Worm (Caenorhabditis elegans) whole organism, L4 larva: ENCODE measurements around the gene pgl-3.
"Not testable (repeated sequence)": the region's sequence is repeated elsewhere in the genome, so short reads cannot be mapped to it uniquely, and the experiment has no call there.

Experiments used
- F26F4.8 ChIP-seq: fragments of 200-800 bp; sonication (Bioruptor generic); conservative IDR thresholded peaks from 2 replicates; pipeline ENCODE4 v1.3.6; 2022; ENCODE audit warnings: missing genetic modification characterization, missing compliant biosample characterization
- F49E8.2 ChIP-seq: sonication (generic microtip); optimal IDR thresholded peaks from 2 replicates; lab custom pipeline; 2016; ENCODE audit warnings: missing compliant biosample characterization, mild to moderate bottlenecking, missing genetic modification characterization, borderline replicate concordance
- R02D3.7 ChIP-seq: fragments of 150-350 bp; sonication (generic microtip); optimal IDR thresholded peaks from 3 replicates; lab custom pipeline; 2014; ENCODE audit warnings: missing biosample characterization, missing genetic modification characterization
- T26A8.4 ChIP-seq: fragments of 200-800 bp; sonication (Bioruptor generic); IDR thresholded peaks from 2 replicates; pipeline ENCODE4 v1.3.6; 2022; ENCODE audit warnings: missing genetic modification characterization, missing compliant biosample characterization
- ZK337.2 ChIP-seq: fragments of 200-800 bp; sonication (Bioruptor generic); IDR thresholded peaks from 2 replicates; pipeline ENCODE4 v1.3.6; 2022; ENCODE audit warnings: missing genetic modification reagents, missing genetic modification characterization, missing compliant biosample characterization
- ZK546.5 ChIP-seq, 2 experiments: sonication (generic microtip); optimal IDR thresholded peaks; 2 replicates each; lab custom pipeline; 2017; ENCODE audit warnings: missing biosample characterization in 2 of 2, missing genetic modification characterization in 2 of 2
- aha-1 ChIP-seq: fragments of 150-350 bp; peaks from one replicate; lab custom pipeline; 2014; ENCODE audit warnings: missing biosample characterization, missing genetic modification characterization
- aly-2 ChIP-seq: sonication (generic microtip); optimal IDR thresholded peaks from 2 replicates; lab custom pipeline; 2018; ENCODE audit warnings: missing biosample characterization, missing genetic modification characterization
- ama-1 ChIP-seq: fragments of 150-350 bp; optimal IDR thresholded peaks from 2 replicates; lab custom pipeline; 2014; ENCODE audit warnings: inconsistent platforms, mixed read lengths
- arid-1 ChIP-seq: fragments of 200-800 bp; sonication (Bioruptor generic); conservative IDR thresholded peaks from 2 replicates; pipeline ENCODE4 v1.3.6; 2022; ENCODE audit warnings: missing genetic modification reagents, missing genetic modification characterization, missing compliant biosample characterization
- ceh-44 ChIP-seq: fragments of 200-800 bp; sonication (Bioruptor generic); IDR thresholded peaks from 2 replicates; pipeline ENCODE4 v1.3.6; 2022; ENCODE audit warnings: missing genetic modification reagents, missing genetic modification characterization, missing compliant biosample characterization
- ceh-62 ChIP-seq: sonication (generic microtip); optimal IDR thresholded peaks from 2 replicates; lab custom pipeline; 2017; ENCODE audit warnings: missing biosample characterization, missing genetic modification characterization
- ces-1 ChIP-seq: fragments of 150-350 bp; sonication (generic microtip); optimal IDR thresholded peaks from 4 replicates; lab custom pipeline; 2014; ENCODE audit warnings: missing biosample characterization, missing genetic modification reagents, missing genetic modification characterization
- cey-2 ChIP-seq: sonication (generic microtip); optimal IDR thresholded peaks from 3 replicates; lab custom pipeline; 2017; ENCODE audit warnings: missing genetic modification characterization, mild to moderate bottlenecking, missing compliant biosample characterization, antibody characterized with exemption, borderline replicate concordance; ENCODE audit not compliant: insufficient read depth
- daf-19 ChIP-seq: fragments of 200-800 bp; sonication (Bioruptor generic); conservative IDR thresholded peaks from 2 replicates; pipeline ENCODE4 v1.3.6; 2022; ENCODE audit warnings: missing genetic modification characterization, missing compliant biosample characterization
- daf-8 ChIP-seq: fragments of 200-800 bp; sonication (Bioruptor generic); IDR thresholded peaks from 2 replicates; pipeline ENCODE4 v1.3.6; 2022; ENCODE audit warnings: missing genetic modification characterization, missing compliant biosample characterization
- dmd-6 ChIP-seq: fragments of 200-800 bp; sonication (Bioruptor generic); IDR thresholded peaks from 2 replicates; pipeline ENCODE4 v1.3.6; 2022; ENCODE audit warnings: missing genetic modification reagents, missing genetic modification characterization, missing compliant biosample characterization
- hif-1 ChIP-seq, 2 experiments: sonication (generic microtip); optimal IDR thresholded peaks; 2 replicates each; lab custom pipeline; 2016 to 2017; ENCODE audit warnings: missing compliant biosample characterization in 2 of 2, missing genetic modification characterization in 2 of 2, missing genetic modification reagents in 2 of 2, missing genotype in 2 of 2, mild to moderate bottlenecking in 1 of 2
- hlh-11 ChIP-seq: fragments of 200-800 bp; sonication (Bioruptor generic); optimal IDR thresholded peaks from 2 replicates; lab custom pipeline; 2018; ENCODE audit warnings: mild to moderate bottlenecking, missing genetic modification characterization, missing compliant biosample characterization
- lin-13 ChIP-seq: fragments of 150-350 bp; optimal IDR thresholded peaks from 2 replicates; lab custom pipeline; 2014; ENCODE audit warnings: missing biosample characterization, missing genetic modification reagents, missing genetic modification characterization
- lin-38 ChIP-seq: fragments of 200-800 bp; sonication (Bioruptor generic); IDR thresholded peaks from 2 replicates; pipeline ENCODE4 v1.3.6; 2022; ENCODE audit warnings: missing genetic modification reagents, missing genetic modification characterization, missing compliant biosample characterization
- lir-3 ChIP-seq: sonication (generic microtip); optimal IDR thresholded peaks from 2 replicates; lab custom pipeline; 2016; ENCODE audit warnings: mild to moderate bottlenecking, missing genetic modification characterization, missing compliant biosample characterization
- lsy-2 ChIP-seq, 2 experiments: fragments of 150-350 bp in 1 of 2; sonication (generic microtip) in 1 of 2; optimal IDR thresholded peaks; 2 replicates each; lab custom pipeline; 2014 to 2017; ENCODE audit warnings: missing biosample characterization in 2 of 2, missing genetic modification characterization in 2 of 2
- madf-5 ChIP-seq, 2 experiments: fragments of 200-800 bp; sonication (Bioruptor generic); IDR thresholded peaks; 2 replicates each; pipeline ENCODE4 v1.3.6; 2022; ENCODE audit warnings: missing compliant biosample characterization in 2 of 2, missing genetic modification characterization in 2 of 2
- madf-9 ChIP-seq: fragments of 200-800 bp; sonication (Bioruptor generic); conservative IDR thresholded peaks from 2 replicates; pipeline ENCODE4 v1.3.6; 2022; ENCODE audit warnings: missing genetic modification reagents, missing genetic modification characterization, missing compliant biosample characterization
- nhr-102 ChIP-seq: sonication (generic microtip); optimal IDR thresholded peaks from 2 replicates; lab custom pipeline; 2016; ENCODE audit warnings: mild to moderate bottlenecking, missing genetic modification characterization, moderate library complexity, missing compliant biosample characterization
- nhr-11 ChIP-seq: fragments of 150-350 bp; optimal IDR thresholded peaks from 2 replicates; lab custom pipeline; 2014; ENCODE audit warnings: missing biosample characterization, missing genetic modification characterization
- nhr-28 ChIP-seq: fragments of 150-350 bp; optimal IDR thresholded peaks from 2 replicates; lab custom pipeline; 2014; ENCODE audit warnings: missing biosample characterization, missing genetic modification characterization
- nhr-41 ChIP-seq: fragments of 200-800 bp; sonication (Bioruptor generic); IDR thresholded peaks from 2 replicates; pipeline ENCODE4 v1.3.6; 2022; ENCODE audit warnings: missing genetic modification reagents, missing genetic modification characterization, missing compliant biosample characterization
- nhr-48 ChIP-seq: sonication (generic microtip); optimal IDR thresholded peaks from 2 replicates; lab custom pipeline; 2016; ENCODE audit warnings: mild to moderate bottlenecking, missing genetic modification characterization, missing compliant biosample characterization
- php-3 ChIP-seq: fragments of 200-800 bp; sonication (Bioruptor generic); IDR thresholded peaks from 2 replicates; pipeline ENCODE4 v1.3.6; 2022; ENCODE audit warnings: missing genetic modification reagents, missing genetic modification characterization, missing compliant biosample characterization
- pqm-1 ChIP-seq: sonication (generic microtip); optimal IDR thresholded peaks from 2 replicates; lab custom pipeline; 2017; ENCODE audit warnings: missing biosample characterization, missing genetic modification characterization
- snpc-1.2 ChIP-seq: fragments of 200-800 bp; sonication (Bioruptor generic); IDR thresholded peaks from 2 replicates; pipeline ENCODE4 v1.3.6; 2022; ENCODE audit warnings: missing genetic modification reagents, missing genetic modification characterization, missing compliant biosample characterization
- spr-3 ChIP-seq: fragments of 200-800 bp; sonication (Bioruptor generic); optimal IDR thresholded peaks from 2 replicates; lab custom pipeline; 2018; ENCODE audit warnings: mild to moderate bottlenecking, missing genetic modification characterization, missing compliant biosample characterization
- unc-130 ChIP-seq: sonication (generic microtip); optimal IDR thresholded peaks from 2 replicates; lab custom pipeline; 2016; ENCODE audit warnings: missing genetic modification reagents, missing genetic modification characterization, missing compliant biosample characterization
- unc-62 ChIP-seq, 3 experiments: fragments of 150-350 bp in 1 of 3; sonication (generic microtip); optimal IDR thresholded peaks in 2 of 3; peaks in 1 of 3; 1 replicate in 1 of 3; 2 replicates in 2 of 3; lab custom pipeline; 2014 to 2017; ENCODE audit warnings: missing biosample characterization in 3 of 3, missing genetic modification characterization in 3 of 3, missing genetic modification reagents in 3 of 3, missing genotype in 1 of 3

Gene pgl-3

DNA sequence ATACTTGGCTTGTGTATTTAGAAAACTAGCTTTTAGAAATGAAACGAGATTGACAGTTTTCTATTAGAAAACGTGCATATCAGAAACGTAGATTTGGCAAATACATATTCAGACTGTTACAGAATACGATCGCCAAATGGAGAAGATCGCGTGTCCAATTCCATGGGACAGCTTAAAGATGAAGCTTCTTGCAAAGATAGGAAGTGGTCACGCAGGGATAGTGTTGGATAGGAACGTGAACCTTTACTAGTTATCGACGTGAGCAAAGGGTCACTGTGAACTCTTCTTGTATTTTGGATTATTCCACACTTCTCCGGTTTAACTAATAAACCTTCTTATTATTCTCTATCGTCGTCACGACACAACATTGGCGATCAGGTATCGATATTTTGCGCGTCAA, 4.9 kb downstream of the pgl-3 start, which contains the start of gene bgnt-1.4:
bgnt-1.4 (plus strand) TSS at position 301 of the 400 bp plus-strand sequence.
- TF ChIP-seq ceh-44 (GFP tag; lab: Robert Waterston, UW); unc-130 (GFP tag; lab: Kevin White, UChicago); daf-19 (GFP tag; lab: Robert Waterston, UW): not testable (repeated sequence)

DNA sequence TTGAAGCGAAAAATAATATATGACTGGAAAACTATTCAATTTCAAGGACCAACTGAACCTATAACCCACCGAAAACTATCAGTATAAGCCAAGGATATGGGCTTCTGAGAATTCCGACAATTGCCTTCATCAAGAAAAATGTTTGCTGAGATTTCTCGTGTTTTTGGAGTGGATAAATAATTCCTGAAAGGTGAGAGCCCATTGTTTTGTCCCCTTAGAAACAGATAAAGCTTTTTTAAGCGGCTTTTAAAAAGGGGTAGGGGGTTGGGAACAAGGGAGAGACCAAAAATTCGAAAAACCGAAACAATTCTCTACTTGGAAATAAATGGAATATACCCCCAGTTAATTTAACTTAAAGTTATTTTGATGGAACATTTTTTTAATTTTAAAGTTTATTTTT, 10.7 kb downstream of the pgl-3 start, which contains the start of gene C18G1.8:
C18G1.8 (minus strand) TSS at position 101 of the 400 bp plus-strand sequence.
- no peak for TF ChIP-seq T26A8.4 (GFP tag; lab: Robert Waterston, UW)
- no peak for TF ChIP-seq nhr-102 (tag; lab: Kevin White, UChicago)
- TF ChIP-seq daf-8, result no peak
- no peak for TF ChIP-seq cey-2 (tag; lab: Kevin White, UChicago)
- TF ChIP-seq hif-1 (tag; optimal IDR thresholded peaks at IDR 0.05; lab: Kevin White, UChicago), result no peak

DNA sequence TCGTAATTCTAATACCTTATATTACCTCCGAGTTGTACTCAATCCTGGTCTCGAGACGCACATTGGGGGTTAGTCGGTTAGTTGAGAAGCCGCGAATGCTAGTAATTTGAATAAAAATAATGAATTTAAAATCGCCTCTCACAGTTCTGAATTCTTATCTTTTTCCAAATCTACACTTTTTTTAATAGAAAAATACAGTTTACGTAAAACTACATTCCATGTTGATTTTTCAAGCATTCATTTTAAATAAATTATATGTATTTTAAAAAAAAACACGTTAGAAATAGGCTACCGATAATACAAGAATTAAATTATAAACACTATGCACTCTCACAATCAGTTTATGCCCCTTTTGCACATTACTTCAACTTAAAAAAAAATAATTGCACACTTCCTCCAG, 13.9 kb downstream of the pgl-3 start, which contains the start of gene C18G1.9:
C18G1.9 (minus strand) TSS at position 101 of the 400 bp plus-strand sequence.
- TF ChIP-seq madf-9 (no peak), ZK546.5 (tag; optimal IDR thresholded peaks at IDR 0.05; lab: Kevin White, UChicago) (no peak), lsy-2 (tag; optimal IDR thresholded peaks at IDR 0.05; lab: Kevin White, UChicago) (no peak), lir-3 (tag; lab: Kevin White, UChicago) (no peak), snpc-1.2 (GFP tag; lab: Robert Waterston, UW) (no peak), lin-38 (GFP tag; lab: Robert Waterston, UW) (no peak), nhr-11 (tag; lab: Kevin White, UChicago) (no peak), ama-1 (lab: Kevin White, UChicago) (no peak), F49E8.2 (no peak), ceh-62 (no peak), arid-1 (GFP tag; lab: Robert Waterston, UW) (no peak), F26F4.8 (GFP tag; lab: Robert Waterston, UW) (no peak), aly-2 (tag; lab: Kevin White, UChicago) (no peak), ZK337.2 (GFP tag; lab: Robert Waterston, UW) (no peak), R02D3.7 (tag; lab: Kevin White, UChicago) (no peak), ces-1 (no peak)

DNA sequence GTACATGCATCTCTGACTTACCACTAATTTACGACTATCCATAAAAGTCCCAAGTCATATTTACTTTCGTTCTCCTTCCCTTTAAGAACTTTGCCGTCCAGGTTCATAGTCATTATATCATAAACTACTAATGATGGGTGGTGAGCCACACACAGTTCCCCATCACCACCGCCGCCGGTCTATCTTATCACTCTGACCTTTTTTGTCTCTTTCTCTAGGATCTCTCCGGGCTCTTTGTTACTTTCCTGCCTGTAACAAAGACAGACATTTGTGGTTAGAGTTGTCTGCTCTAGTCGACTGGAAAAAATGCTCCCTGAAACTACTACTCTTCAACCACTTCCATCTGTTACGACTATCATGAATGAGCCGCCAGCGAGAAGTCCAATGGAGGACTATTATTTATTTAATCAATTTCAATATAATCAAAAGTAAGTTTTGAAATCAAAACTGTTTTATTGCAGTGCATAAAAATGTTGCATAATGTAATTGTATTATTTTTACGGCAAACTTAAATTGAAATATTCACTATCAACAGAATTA, 14.7 kb downstream of the pgl-3 start, which contains the start of gene elt-7:
elt-7 (plus strand) TSS at position 263 of the 540 bp plus-strand sequence.
- no peak for TF ChIP-seq madf-5 (GFP tag; IDR thresholded peaks at IDR 0.05; lab: Robert Waterston, UW)
- TF ChIP-seq nhr-28, result peak; percentile 73
- TF ChIP-seq spr-3 (GFP tag; lab: Kevin White, UChicago), result no peak
- TF ChIP-seq dmd-6 (GFP tag; lab: Robert Waterston, UW), result peak; percentile 54
- TF ChIP-seq nhr-41 (GFP tag; lab: Robert Waterston, UW), result peak; percentile 84; the same call in 1 of the 2 replicates
- no peak for TF ChIP-seq unc-62 (GFP tag; optimal IDR thresholded peaks at IDR 0.05 in 1 of 2; lab: Kevin White, UChicago)
- no peak for TF ChIP-seq unc-62 (tag; optimal IDR thresholded peaks at IDR 0.05; lab: Kevin White, UChicago)
- TF ChIP-seq hlh-11 (tag; lab: Kevin White, UChicago), result peak; percentile 40
- 0 out of 2 replicates have a peak, but pooled peaks have one; percentile 11 for TF ChIP-seq php-3
- no peak for TF ChIP-seq nhr-48 (tag; lab: Kevin White, UChicago)
- peak; percentile 92 for TF ChIP-seq aha-1 (tag; lab: Kevin White, UChicago)
- peak; percentile 81 for TF ChIP-seq pqm-1 (tag; lab: Kevin White, UChicago)
- TF ChIP-seq lin-13 (GFP tag; lab: Kevin White, UChicago), result no peak
